Fruit fly (Drosophila melanogaster): ENCODE results near the gene Zip71B.

The Zip71B gene

DNA sequence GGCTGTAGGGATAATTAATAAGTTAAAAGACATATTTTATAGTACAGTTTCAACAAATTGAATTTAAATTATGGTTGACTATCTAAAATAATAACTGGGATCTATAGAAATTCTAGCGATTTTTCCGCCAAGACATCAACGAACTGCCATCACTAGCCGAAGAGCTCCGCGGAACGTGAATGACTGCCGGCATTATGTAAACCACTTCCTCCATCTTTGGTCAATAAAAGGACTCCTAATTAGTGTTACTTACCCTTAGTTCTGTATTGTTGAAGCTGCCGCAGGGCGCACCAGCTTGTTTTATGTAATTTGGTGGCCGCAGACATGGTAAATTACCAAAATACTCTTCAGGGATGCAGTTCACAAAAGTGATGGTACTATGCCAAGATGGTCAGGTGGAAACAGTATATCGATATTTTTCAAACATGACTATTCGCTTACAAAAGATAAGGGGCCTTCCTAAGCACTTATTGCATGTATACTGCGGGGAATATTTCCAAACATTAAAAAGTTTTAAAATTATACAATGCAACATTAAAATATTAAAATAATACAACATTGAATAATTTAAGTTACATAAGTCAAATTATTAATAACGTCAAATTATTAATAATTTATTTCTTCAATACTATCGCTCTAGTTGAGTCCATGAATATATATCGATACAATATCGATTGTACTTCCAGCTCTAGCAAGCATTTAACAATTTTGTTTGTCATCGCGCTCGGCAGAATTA is 7.4 kb downstream of the Zip71B start, which contains the start of the genes mRpL39 and Prosbeta2 (continued):
- TF ChIP-seq YL-1 (GFP tag; optimal IDR thresholded peaks at IDR 0.05) (no peak), CG1529 (GFP tag; optimal IDR thresholded peaks at IDR 0.05) (no peak), jing (GFP tag; optimal IDR thresholded peaks at IDR 0.05) (no peak), amos (GFP tag; IDR thresholded peaks at IDR 0.05; ENCODE audit: partially characterized antibody) (peak; percentile 85), gcm2 (GFP tag; optimal IDR thresholded peaks at IDR 0.05) (no peak), Hmr (GFP tag; optimal IDR thresholded peaks at IDR 0.05) (peak; percentile 21), z (GFP tag; IDR thresholded peaks at IDR 0.05) (no peak), fu2 (GFP tag; optimal IDR thresholded peaks at IDR 0.05) (no peak), CG8281 (tag; optimal IDR thresholded peaks at IDR 0.05) (no peak), CG10366 (GFP tag; IDR thresholded peaks at IDR 0.05) (peak; percentile 23; the same call in 1 of the 2 replicates), Dip2 (GFP tag; IDR thresholded peaks at IDR 0.05) (no peak), Tbp (GFP tag; optimal IDR thresholded peaks at IDR 0.05) (no peak), bowl (GFP tag; IDR thresholded peaks at IDR 0.05) (no peak), CG9215 (GFP tag; IDR thresholded peaks at IDR 0.05) (peak; percentile 83), wdn (GFP tag; IDR thresholded peaks at IDR 0.05) (0 out of 2 replicates have a peak, but pooled peaks have one; percentile 41), Drgx (GFP tag; IDR thresholded peaks at IDR 0.05) (no peak), CG17568 (GFP tag; optimal IDR thresholded peaks at IDR 0.05) (no peak), unpg (GFP tag; optimal IDR thresholded peaks at IDR 0.05) (peak; percentile 53), H2.0 (GFP tag; IDR thresholded peaks at IDR 0.05) (no peak), E2f1 (GFP tag; IDR thresholded peaks at IDR 0.05) (peak; percentile 68), h (optimal IDR thresholded peaks at IDR 0.05) (no peak), CG7928 (GFP tag; optimal IDR thresholded peaks at IDR 0.05) (peak; percentile 92), Opbp (GFP tag; IDR thresholded peaks at IDR 0.05; ENCODE audit: partially characterized antibody) (peak; percentile 74), ERR (GFP tag; optimal IDR thresholded peaks at IDR 0.05) (no peak), CG32532 (GFP tag; IDR thresholded peaks at IDR 0.05) (peak; percentile 79), Sox100B (GFP tag; optimal IDR thresholded peaks at IDR 0.05) (peak; percentile 58), CG2116 (GFP tag; optimal IDR thresholded peaks at IDR 0.05) (peak; percentile 46), vnd (GFP tag; IDR thresholded peaks at IDR 0.05; ENCODE audit: partially characterized antibody) (peak; percentile 98), CG11560 (tag; IDR thresholded peaks at IDR 0.05) (peak; percentile 52; the same call in 1 of the 3 replicates), trem (tag; optimal IDR thresholded peaks at IDR 0.05) (no peak), gsb-n (tag; optimal IDR thresholded peaks at IDR 0.05) (no peak), chn (GFP tag; optimal IDR thresholded peaks at IDR 0.05) (no peak), Bgb (GFP tag; IDR thresholded peaks at IDR 0.05; ENCODE audit: partially characterized antibody) (peak; percentile 87), PHDP (tag; optimal IDR thresholded peaks at IDR 0.05) (no peak), grau (tag; optimal IDR thresholded peaks at IDR 0.05) (no peak), croc (GFP tag; conservative IDR thresholded peaks at IDR 0.05) (peak; percentile 26; the same call in 1 of the 3 replicates), ftz-f1 (GFP tag; optimal IDR thresholded peaks at IDR 0.05) (no peak), H15 (GFP tag; IDR thresholded peaks at IDR 0.05) (0 out of 3 replicates have a peak, but pooled peaks have one; percentile 19), CG14441 (GFP tag; IDR thresholded peaks at IDR 0.05) (peak; percentile 68), C15 (GFP tag; IDR thresholded peaks at IDR 0.05) (0 out of 3 replicates have a peak, but pooled peaks have one; percentile 27), MBD-R2 (GFP tag; IDR thresholded peaks at IDR 0.05) (peak; percentile 69), HLH4C (GFP tag; IDR thresholded peaks at IDR 0.05; ENCODE audit: partially characterized antibody) (peak; percentile 92), CG4404 (GFP tag; IDR thresholded peaks at IDR 0.05) (peak; percentile 72), al (GFP tag; IDR thresholded peaks at IDR 0.05) (peak; percentile 70), rib (GFP tag; IDR thresholded peaks at IDR 0.05) (0 out of 2 replicates have a peak, but pooled peaks have one; percentile 26), dpn (GFP tag; optimal IDR thresholded peaks at IDR 0.05) (no peak), Fer2 (tag; optimal IDR thresholded peaks at IDR 0.05) (peak; percentile 1), ken (GFP tag; IDR thresholded peaks at IDR 0.05) (peak; percentile 30; the same call in 1 of the 3 replicates), az2 (GFP tag; optimal IDR thresholded peaks at IDR 0.05) (no peak), CG4617 (GFP tag; optimal IDR thresholded peaks at IDR 0.05; ENCODE audit: borderline replicate concordance) (no peak)
